Fruit fly (Drosophila melanogaster): ENCODE data around the gene CtsB.

DNA sequence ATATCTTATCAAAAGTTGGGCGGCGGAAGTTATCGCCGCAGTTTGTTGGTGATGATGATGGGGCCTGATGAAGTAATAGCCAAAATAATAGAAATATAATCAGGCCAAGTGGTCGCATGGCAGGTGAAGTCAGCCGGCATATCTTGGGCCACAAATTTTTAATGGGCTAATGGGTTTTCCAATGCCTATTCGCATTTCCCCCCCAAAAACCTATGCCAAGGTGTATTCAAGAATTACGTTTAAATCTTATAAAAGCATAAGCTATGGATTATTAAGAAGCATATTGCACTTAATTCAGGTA, 36.2 kb upstream of the CtsB start:
- no peak for TF ChIP-seq CTCF (optimal IDR thresholded peaks at IDR 0.05)
- no peak for TF ChIP-seq CG8478 (optimal IDR thresholded peaks at IDR 0.05)

Data from S2 (cell line).